Worm (Caenorhabditis elegans) whole organism, L4 larva: Measurements from ENCODE around the gene nspc-1.

Experiments used
- F10B5.3 ChIP-seq: sonication (generic microtip); optimal IDR thresholded peaks from 2 replicates; lab custom pipeline; 2016; ENCODE audit warnings: mild to moderate bottlenecking, missing genetic modification characterization, missing compliant biosample characterization
- F49E8.2 ChIP-seq: sonication (generic microtip); optimal IDR thresholded peaks from 2 replicates; lab custom pipeline; 2016; ENCODE audit warnings: missing compliant biosample characterization, mild to moderate bottlenecking, missing genetic modification characterization, borderline replicate concordance
- Y5F2A.4 ChIP-seq: fragments of 200-800 bp; sonication (Bioruptor generic); optimal IDR thresholded peaks from 2 replicates; lab custom pipeline; 2018; ENCODE audit warnings: mild to moderate bottlenecking, missing genetic modification characterization, missing compliant biosample characterization
- ZK337.2 ChIP-seq: fragments of 200-800 bp; sonication (Bioruptor generic); IDR thresholded peaks from 2 replicates; pipeline ENCODE4 v1.3.6; 2022; ENCODE audit warnings: missing genetic modification reagents, missing genetic modification characterization, missing compliant biosample characterization
- ZK546.5 ChIP-seq, 2 experiments: sonication (generic microtip); optimal IDR thresholded peaks; 2 replicates each; lab custom pipeline; 2017; ENCODE audit warnings: missing biosample characterization in 2 of 2, missing genetic modification characterization in 2 of 2
- ama-1 ChIP-seq: fragments of 150-350 bp; optimal IDR thresholded peaks from 2 replicates; lab custom pipeline; 2014; ENCODE audit warnings: inconsistent platforms, mixed read lengths
- attf-4 ChIP-seq: sonication (generic microtip); optimal IDR thresholded peaks from 3 replicates; lab custom pipeline; 2017; ENCODE audit warnings: missing biosample characterization, missing genetic modification characterization
- ceh-28 ChIP-seq: fragments of 150-350 bp; optimal IDR thresholded peaks from 2 replicates; lab custom pipeline; 2014; ENCODE audit warnings: missing biosample characterization, missing genetic modification reagents, missing genetic modification characterization
- ceh-44 ChIP-seq: fragments of 200-800 bp; sonication (Bioruptor generic); IDR thresholded peaks from 2 replicates; pipeline ENCODE4 v1.3.6; 2022; ENCODE audit warnings: missing genetic modification reagents, missing genetic modification characterization, missing compliant biosample characterization
- ceh-62 ChIP-seq: sonication (generic microtip); optimal IDR thresholded peaks from 2 replicates; lab custom pipeline; 2017; ENCODE audit warnings: missing biosample characterization, missing genetic modification characterization
- ceh-82 ChIP-seq: sonication (generic microtip); optimal IDR thresholded peaks from 2 replicates; lab custom pipeline; 2017; ENCODE audit warnings: missing biosample characterization, missing genetic modification characterization
- cey-2 ChIP-seq: sonication (generic microtip); optimal IDR thresholded peaks from 3 replicates; lab custom pipeline; 2017; ENCODE audit warnings: missing genetic modification characterization, mild to moderate bottlenecking, missing compliant biosample characterization, antibody characterized with exemption, borderline replicate concordance; ENCODE audit not compliant: insufficient read depth
- ctbp-1 ChIP-seq: fragments of 200-800 bp; sonication (Bioruptor generic); IDR thresholded peaks from 2 replicates; pipeline ENCODE4 v1.3.6; 2022; ENCODE audit warnings: missing genetic modification reagents, missing genetic modification characterization, missing compliant biosample characterization
- daf-12 ChIP-seq: fragments of 150-350 bp; optimal IDR thresholded peaks from 2 replicates; lab custom pipeline; 2014; ENCODE audit warnings: missing biosample characterization, missing genetic modification reagents, missing genetic modification characterization
- daf-16 ChIP-seq, 3 experiments: sonication (generic microtip); optimal IDR thresholded peaks; 2 replicates each; lab custom pipeline; 2016 to 2017; ENCODE audit warnings: missing genetic modification characterization in 3 of 3, missing genetic modification reagents in 3 of 3, mild to moderate bottlenecking in 2 of 3, missing compliant biosample characterization in 2 of 3, missing biosample characterization in 1 of 3, moderate library complexity in 1 of 3
- dmd-9 ChIP-seq: fragments of 200-800 bp; sonication (Bioruptor generic); IDR thresholded peaks from 2 replicates; pipeline ENCODE4 v1.3.6; 2022; ENCODE audit warnings: missing genetic modification reagents, missing genetic modification characterization, missing compliant biosample characterization
- egl-43 ChIP-seq: fragments of 200-800 bp; sonication (Bioruptor generic); IDR thresholded peaks from 2 replicates; pipeline ENCODE4 v1.3.6; 2022; ENCODE audit warnings: missing genetic modification reagents, missing genetic modification characterization, missing compliant biosample characterization
- gei-8 ChIP-seq: fragments of 200-800 bp; sonication (Bioruptor generic); optimal IDR thresholded peaks from 2 replicates; lab custom pipeline; 2018; ENCODE audit warnings: mild to moderate bottlenecking, missing genetic modification characterization, missing compliant biosample characterization
- lin-29 ChIP-seq: fragments of 200-800 bp; sonication (Bioruptor generic); IDR thresholded peaks from 2 replicates; pipeline ENCODE4 v1.3.6; 2022; ENCODE audit warnings: missing genetic modification reagents, missing genetic modification characterization, missing compliant biosample characterization
- lin-38 ChIP-seq: fragments of 200-800 bp; sonication (Bioruptor generic); IDR thresholded peaks from 2 replicates; pipeline ENCODE4 v1.3.6; 2022; ENCODE audit warnings: missing genetic modification reagents, missing genetic modification characterization, missing compliant biosample characterization
- lin-39 ChIP-seq: fragments of 150-350 bp; optimal IDR thresholded peaks from 2 replicates; lab custom pipeline; 2014; ENCODE audit warnings: missing biosample characterization, missing genetic modification reagents, missing genetic modification characterization
- lir-3 ChIP-seq: sonication (generic microtip); optimal IDR thresholded peaks from 2 replicates; lab custom pipeline; 2016; ENCODE audit warnings: mild to moderate bottlenecking, missing genetic modification characterization, missing compliant biosample characterization
- lsy-2 ChIP-seq, 2 experiments: fragments of 150-350 bp in 1 of 2; sonication (generic microtip) in 1 of 2; optimal IDR thresholded peaks; 2 replicates each; lab custom pipeline; 2014 to 2017; ENCODE audit warnings: missing biosample characterization in 2 of 2, missing genetic modification characterization in 2 of 2
- madf-5 ChIP-seq, 2 experiments: fragments of 200-800 bp; sonication (Bioruptor generic); IDR thresholded peaks; 2 replicates each; pipeline ENCODE4 v1.3.6; 2022; ENCODE audit warnings: missing compliant biosample characterization in 2 of 2, missing genetic modification characterization in 2 of 2
- madf-9 ChIP-seq: fragments of 200-800 bp; sonication (Bioruptor generic); conservative IDR thresholded peaks from 2 replicates; pipeline ENCODE4 v1.3.6; 2022; ENCODE audit warnings: missing genetic modification reagents, missing genetic modification characterization, missing compliant biosample characterization
- mep-1 ChIP-seq: fragments of 150-350 bp; sonication (generic microtip); optimal IDR thresholded peaks from 3 replicates; lab custom pipeline; 2014; ENCODE audit warnings: missing biosample characterization, missing genetic modification characterization
- mes-2 ChIP-seq: sonication (generic microtip); optimal IDR thresholded peaks from 2 replicates; lab custom pipeline; 2016; ENCODE audit warnings: missing genotype, mild to moderate bottlenecking, missing genetic modification characterization, missing compliant biosample characterization; ENCODE audit not compliant: poor library complexity, severe bottlenecking
- nhr-10 ChIP-seq: fragments of 150-350 bp; optimal IDR thresholded peaks from 2 replicates; lab custom pipeline; 2014; ENCODE audit warnings: missing biosample characterization, missing genetic modification characterization
- nhr-11 ChIP-seq: fragments of 150-350 bp; optimal IDR thresholded peaks from 2 replicates; lab custom pipeline; 2014; ENCODE audit warnings: missing biosample characterization, missing genetic modification characterization
- nhr-111 ChIP-seq: fragments of 200-800 bp; sonication (Bioruptor generic); optimal IDR thresholded peaks from 2 replicates; lab custom pipeline; 2018; ENCODE audit warnings: mild to moderate bottlenecking, missing genetic modification characterization, missing compliant biosample characterization
- nhr-237 ChIP-seq: sonication (generic microtip); optimal IDR thresholded peaks from 2 replicates; lab custom pipeline; 2017; ENCODE audit warnings: missing biosample characterization, missing genetic modification characterization
- nhr-25 ChIP-seq: sonication (generic microtip); optimal IDR thresholded peaks from 2 replicates; lab custom pipeline; 2017; ENCODE audit warnings: missing genetic modification characterization, mild to moderate bottlenecking, missing compliant biosample characterization, antibody characterized with exemption, moderate library complexity, borderline replicate concordance; ENCODE audit not compliant: insufficient read depth
- nhr-28 ChIP-seq: fragments of 150-350 bp; optimal IDR thresholded peaks from 2 replicates; lab custom pipeline; 2014; ENCODE audit warnings: missing biosample characterization, missing genetic modification characterization
- nhr-41 ChIP-seq: fragments of 200-800 bp; sonication (Bioruptor generic); IDR thresholded peaks from 2 replicates; pipeline ENCODE4 v1.3.6; 2022; ENCODE audit warnings: missing genetic modification reagents, missing genetic modification characterization, missing compliant biosample characterization
- nhr-42 ChIP-seq: fragments of 200-800 bp; sonication (Bioruptor generic); IDR thresholded peaks from 2 replicates; pipeline ENCODE4 v1.3.6; 2022; ENCODE audit warnings: missing genetic modification characterization, missing compliant biosample characterization
- nhr-6 ChIP-seq: fragments of 150-350 bp; optimal IDR thresholded peaks from 2 replicates; lab custom pipeline; 2014; ENCODE audit warnings: missing biosample characterization, missing genetic modification characterization
- nhr-76 ChIP-seq: fragments of 150-350 bp; optimal IDR thresholded peaks from 2 replicates; lab custom pipeline; 2014; ENCODE audit warnings: missing biosample characterization, missing genetic modification characterization
- nhr-77 ChIP-seq: fragments of 150-350 bp; optimal IDR thresholded peaks from 2 replicates; lab custom pipeline; 2014; ENCODE audit warnings: missing biosample characterization, missing genetic modification characterization
- pha-4 ChIP-seq, 2 experiments: fragments of 150-350 bp in 1 of 2; fragments of 200-800 bp in 1 of 2; sonication (Bioruptor generic) in 1 of 2; IDR thresholded peaks in 1 of 2; optimal IDR thresholded peaks in 1 of 2; 2 replicates each; pipeline versions ENCODE4 v1.3.6 to Lab custom; 2014 to 2022; ENCODE audit warnings: missing genetic modification characterization in 2 of 2, missing genetic modification reagents in 2 of 2, missing biosample characterization in 1 of 2, missing compliant biosample characterization in 1 of 2
- php-3 ChIP-seq: fragments of 200-800 bp; sonication (Bioruptor generic); IDR thresholded peaks from 2 replicates; pipeline ENCODE4 v1.3.6; 2022; ENCODE audit warnings: missing genetic modification reagents, missing genetic modification characterization, missing compliant biosample characterization
- pqm-1 ChIP-seq: sonication (generic microtip); optimal IDR thresholded peaks from 2 replicates; lab custom pipeline; 2017; ENCODE audit warnings: missing biosample characterization, missing genetic modification characterization
- sdz-12 ChIP-seq: fragments of 200-800 bp; sonication (Bioruptor generic); optimal IDR thresholded peaks from 2 replicates; lab custom pipeline; 2018; ENCODE audit warnings: mild to moderate bottlenecking, missing genetic modification characterization, missing compliant biosample characterization
- set-16 ChIP-seq: fragments of 200-800 bp; sonication (Bioruptor generic); IDR thresholded peaks from 2 replicates; pipeline ENCODE4 v1.3.6; 2022; ENCODE audit warnings: missing genetic modification reagents, missing genetic modification characterization, missing compliant biosample characterization
- skn-1 ChIP-seq: fragments of 150-350 bp; optimal IDR thresholded peaks from 2 replicates; lab custom pipeline; 2014; ENCODE audit warnings: missing biosample characterization, missing genetic modification characterization
- tag-97 ChIP-seq: fragments of 200-800 bp; sonication (Bioruptor generic); IDR thresholded peaks from 2 replicates; pipeline ENCODE4 v1.3.6; 2022; ENCODE audit warnings: missing genetic modification characterization, missing compliant biosample characterization
- unc-130 ChIP-seq: sonication (generic microtip); optimal IDR thresholded peaks from 2 replicates; lab custom pipeline; 2016; ENCODE audit warnings: missing genetic modification reagents, missing genetic modification characterization, missing compliant biosample characterization
- unc-39 ChIP-seq: sonication (generic microtip); optimal IDR thresholded peaks from 2 replicates; lab custom pipeline; 2017; ENCODE audit warnings: missing biosample characterization, missing genetic modification characterization
- vab-7 ChIP-seq: fragments of 200-800 bp; sonication (Bioruptor generic); IDR thresholded peaks from 2 replicates; pipeline ENCODE4 v1.3.6; 2022; ENCODE audit warnings: missing genetic modification reagents, missing genetic modification characterization, missing compliant biosample characterization
- zfp-2 ChIP-seq: sonication (generic microtip); optimal IDR thresholded peaks from 2 replicates; lab custom pipeline; 2016; ENCODE audit warnings: mild to moderate bottlenecking, missing genetic modification characterization, missing compliant biosample characterization
- ztf-11 ChIP-seq: fragments of 150-350 bp; optimal IDR thresholded peaks from 2 replicates; lab custom pipeline; 2014; ENCODE audit warnings: missing biosample characterization, missing genetic modification characterization
- ztf-7 ChIP-seq: fragments of 150-350 bp; optimal IDR thresholded peaks from 2 replicates; lab custom pipeline; 2014; ENCODE audit warnings: missing biosample characterization, missing genetic modification characterization

nspc-1 gene

ce11 chrX:8550099-8550498, 15.2 kb upstream of the nspc-1 start:
- TF ChIP-seq nhr-6 (tag; lab: Kevin White, UChicago): peak; percentile 78
- TF ChIP-seq unc-39 (tag; lab: Kevin White, UChicago): no peak
- no peak for TF ChIP-seq skn-1 (tag; lab: Kevin White, UChicago)
- peak; percentile 37 to 59 for TF ChIP-seq lsy-2 (tag; optimal IDR thresholded peaks at IDR 0.05; lab: Kevin White, UChicago)
- TF ChIP-seq ctbp-1 (GFP tag; lab: Robert Waterston, UW): no peak
- peak; percentile 3 for TF ChIP-seq nhr-76 (tag; lab: Kevin White, UChicago)
- TF ChIP-seq nhr-41: no peak
- TF ChIP-seq ZK337.2 (GFP tag; lab: Robert Waterston, UW): no peak
- TF ChIP-seq vab-7 (GFP tag; lab: Robert Waterston, UW): no peak
- TF ChIP-seq ceh-82 (tag; lab: Kevin White, UChicago): no peak
- no peak for TF ChIP-seq nhr-10 (tag; lab: Kevin White, UChicago)
- no peak for TF ChIP-seq lir-3
- TF ChIP-seq gei-8 (GFP tag; lab: Kevin White, UChicago): no peak
- no peak for TF ChIP-seq sdz-12 (GFP tag; lab: Kevin White, UChicago)
- peak; percentile 57 for TF ChIP-seq mes-2
- no peak for TF ChIP-seq lin-39 (tag; lab: Kevin White, UChicago)
- no peak for TF ChIP-seq daf-16 (GFP tag; optimal IDR thresholded peaks at IDR 0.05; lab: Kevin White, UChicago)
- TF ChIP-seq daf-16 (tag; optimal IDR thresholded peaks at IDR 0.05; lab: Kevin White, UChicago): peak; percentile 75
- no peak for TF ChIP-seq ceh-28 (tag; lab: Kevin White, UChicago)
- peak; percentile 41; the same call in 1 of the 2 replicates for TF ChIP-seq pha-4 (GFP tag; IDR thresholded peaks at IDR 0.05; lab: Robert Waterston, UW)
- no peak for TF ChIP-seq pha-4 (tag; optimal IDR thresholded peaks at IDR 0.05; lab: Kevin White, UChicago)
- TF ChIP-seq Y5F2A.4 (GFP tag; lab: Kevin White, UChicago): no peak
- no peak for TF ChIP-seq F49E8.2 (tag; lab: Kevin White, UChicago)
- no peak for TF ChIP-seq F10B5.3 (tag; lab: Kevin White, UChicago)
- peak; percentile 23; the same call in 1 of the 2 replicates for TF ChIP-seq lin-38
- TF ChIP-seq tag-97 (GFP tag; lab: Robert Waterston, UW): no peak
- TF ChIP-seq cey-2: peak; percentile 65
- TF ChIP-seq nhr-77 (tag; lab: Kevin White, UChicago): peak; percentile 81
- no peak for TF ChIP-seq ama-1 (lab: Kevin White, UChicago)
- TF ChIP-seq nhr-28 (tag; lab: Kevin White, UChicago): peak; percentile 92
- no peak for TF ChIP-seq unc-130 (GFP tag; lab: Kevin White, UChicago)
- TF ChIP-seq nhr-111 (GFP tag; lab: Kevin White, UChicago): no peak
- no peak for TF ChIP-seq daf-12
- TF ChIP-seq nhr-42: no peak
- TF ChIP-seq madf-9 (GFP tag; lab: Robert Waterston, UW): no peak
- no peak for TF ChIP-seq ZK546.5 (tag; optimal IDR thresholded peaks at IDR 0.05; lab: Kevin White, UChicago)
- no peak for TF ChIP-seq zfp-2 (tag; lab: Kevin White, UChicago)
- no peak for TF ChIP-seq madf-5 (GFP tag; IDR thresholded peaks at IDR 0.05; lab: Robert Waterston, UW)
- TF ChIP-seq egl-43: no peak
- peak; percentile 33 for TF ChIP-seq nhr-11 (tag; lab: Kevin White, UChicago)
- TF ChIP-seq ceh-62 (tag; lab: Kevin White, UChicago): no peak
- TF ChIP-seq nhr-237 (tag; lab: Kevin White, UChicago): no peak
- TF ChIP-seq ztf-11 (tag; lab: Kevin White, UChicago): no peak
- 0 out of 2 replicates have a peak, but pooled peaks have one; percentile 8 for TF ChIP-seq set-16
- no peak for TF ChIP-seq ztf-7 (tag; lab: Kevin White, UChicago)
- no peak for TF ChIP-seq lin-29
- TF ChIP-seq pqm-1 (tag; lab: Kevin White, UChicago): peak; percentile 12
- no peak for TF ChIP-seq php-3
- TF ChIP-seq nhr-25 (tag; lab: Kevin White, UChicago): no peak
- peak; percentile 75 for TF ChIP-seq mep-1 (tag; lab: Kevin White, UChicago)
- no peak for TF ChIP-seq dmd-9
- no peak for TF ChIP-seq ceh-44 (GFP tag; lab: Robert Waterston, UW)
- TF ChIP-seq attf-4: no peak
